Fruit fly (Drosophila melanogaster) whole organism, embryonic: Measurements from ENCODE around the gene Tango9.

Experiments used
- Atf6 ChIP-seq: fragments of 200-800 bp; sonication (Bioruptor generic); IDR thresholded peaks from 2 replicates; pipeline ENCODE4 v1.3.6; 2022; ENCODE audit warnings: missing biosample characterization, missing genetic modification characterization
- B-H2 ChIP-seq: fragments of 200-800 bp; sonication (Bioruptor generic); optimal IDR thresholded peaks from 2 replicates; lab custom pipeline; 2018; ENCODE audit warnings: missing biosample characterization, mild to moderate bottlenecking, missing genetic modification characterization
- BEAF-32 ChIP-seq: fragments of 200-800 bp; sonication (Bioruptor generic); optimal IDR thresholded peaks from 3 replicates; lab custom pipeline; 2017; ENCODE audit warnings: missing biosample characterization, missing genetic modification characterization, mild to moderate bottlenecking, moderate library complexity, missing genetic modification reagents
- Blimp-1 ChIP-seq: fragments of 200-800 bp; sonication (Bioruptor generic); optimal IDR thresholded peaks from 3 replicates; lab custom pipeline; 2018; ENCODE audit warnings: missing biosample characterization, missing genetic modification characterization, mild to moderate bottlenecking, moderate library complexity, missing genetic modification reagents
- CG10431 ChIP-seq: fragments of 200-800 bp; sonication (Bioruptor generic); optimal IDR thresholded peaks from 3 replicates; lab custom pipeline; 2018; ENCODE audit warnings: missing biosample characterization, mild to moderate bottlenecking, missing genetic modification characterization
- CG10959 ChIP-seq: fragments of 200-800 bp; sonication (Bioruptor generic); IDR thresholded peaks from 2 replicates; pipeline ENCODE4 v1.3.6; 2022; ENCODE audit warnings: missing biosample characterization, missing genetic modification characterization
- CG12104 ChIP-seq: fragments of 200-800 bp; sonication (Bioruptor generic); optimal IDR thresholded peaks from 3 replicates; lab custom pipeline; 2016; ENCODE audit warnings: missing biosample characterization, missing genetic modification characterization
- CG12391 ChIP-seq: fragments of 200-800 bp; sonication (Bioruptor generic); optimal IDR thresholded peaks from 3 replicates; lab custom pipeline; 2018; ENCODE audit warnings: missing biosample characterization, mild to moderate bottlenecking, missing genetic modification characterization, moderate library complexity
- CG12744 ChIP-seq: fragments of 200-800 bp; sonication (Bioruptor generic); optimal IDR thresholded peaks from 2 replicates; lab custom pipeline; 2016; ENCODE audit warnings: missing biosample characterization, missing genetic modification characterization
- CG13894 ChIP-seq: fragments of 200-800 bp; sonication (Bioruptor generic); optimal IDR thresholded peaks from 3 replicates; lab custom pipeline; 2018; ENCODE audit warnings: missing biosample characterization, mild to moderate bottlenecking, missing genetic modification characterization, moderate library complexity
- CG16813 ChIP-seq: fragments of 200-800 bp; sonication (Bioruptor generic); IDR thresholded peaks from 3 replicates; pipeline ENCODE4 v1.3.6; 2022; ENCODE audit warnings: missing biosample characterization, missing genetic modification characterization; ENCODE audit not compliant: partially characterized antibody
- CG17361 ChIP-seq: fragments of 200-800 bp; sonication (Bioruptor generic); IDR thresholded peaks from 3 replicates; pipeline ENCODE4 v1.3.6; 2022; ENCODE audit warnings: missing biosample characterization, missing genetic modification characterization
- CG17802 ChIP-seq: fragments of 200-800 bp; sonication (Bioruptor generic); optimal IDR thresholded peaks from 2 replicates; lab custom pipeline; 2018; ENCODE audit warnings: missing biosample characterization, mild to moderate bottlenecking, missing genetic modification characterization, moderate library complexity
- CG18262 ChIP-seq: fragments of 200-800 bp; optimal IDR thresholded peaks from 3 replicates; lab custom pipeline; 2019; ENCODE audit warnings: missing biosample characterization, mild to moderate bottlenecking, missing genetic modification characterization, moderate library complexity
- CG2116 ChIP-seq: fragments of 200-800 bp; sonication (Bioruptor generic); optimal IDR thresholded peaks from 3 replicates; lab custom pipeline; 2018; ENCODE audit warnings: missing biosample characterization, mild to moderate bottlenecking, missing genetic modification characterization
- CG2202 ChIP-seq: fragments of 200-800 bp; sonication (Bioruptor generic); optimal IDR thresholded peaks from 2 replicates; lab custom pipeline; 2018; ENCODE audit warnings: missing biosample characterization, mild to moderate bottlenecking, missing genetic modification characterization
- CG30431 ChIP-seq: fragments of 200-800 bp; sonication (Bioruptor generic); optimal IDR thresholded peaks from 2 replicates; lab custom pipeline; 2017; ENCODE audit warnings: missing biosample characterization, missing genetic modification characterization
- CG31441 ChIP-seq: fragments of 200-800 bp; sonication (Bioruptor generic); IDR thresholded peaks from 2 replicates; pipeline ENCODE4 v1.3.6; 2022; ENCODE audit warnings: missing biosample characterization, missing genetic modification characterization
- CG3163 ChIP-seq: fragments of 200-800 bp; sonication (Bioruptor generic); optimal IDR thresholded peaks from 3 replicates; lab custom pipeline; 2016; ENCODE audit warnings: missing biosample characterization, missing genetic modification characterization
- CG3838 ChIP-seq: fragments of 200-800 bp; sonication (Bioruptor generic); optimal IDR thresholded peaks from 3 replicates; lab custom pipeline; 2016; ENCODE audit warnings: missing biosample characterization, missing genetic modification characterization
- CG3847 ChIP-seq: fragments of 200-800 bp; sonication (Bioruptor generic); IDR thresholded peaks from 2 replicates; pipeline ENCODE4 v1.3.6; 2022; ENCODE audit warnings: missing biosample characterization, missing genetic modification characterization
- CG7271 ChIP-seq: fragments of 200-800 bp; sonication (Bioruptor generic); optimal IDR thresholded peaks from 2 replicates; lab custom pipeline; 2018; ENCODE audit warnings: missing biosample characterization, mild to moderate bottlenecking, missing genetic modification characterization, moderate library complexity
- CG8359 ChIP-seq: fragments of 200-800 bp; sonication (Bioruptor generic); optimal IDR thresholded peaks from 2 replicates; lab custom pipeline; 2017; ENCODE audit warnings: missing biosample characterization, mild to moderate bottlenecking, missing genetic modification characterization, borderline replicate concordance
- CG8388 ChIP-seq: fragments of 200-800 bp; sonication (Bioruptor generic); optimal IDR thresholded peaks from 2 replicates; lab custom pipeline; 2019; ENCODE audit warnings: missing biosample characterization, mild to moderate bottlenecking, missing genetic modification characterization, moderate library complexity
- CG8478 ChIP-seq: fragments of >200 bp; optimal IDR thresholded peaks from 2 replicates; lab custom pipeline; 2018
- CG9437 ChIP-seq: fragments of 200-800 bp; sonication (Bioruptor generic); optimal IDR thresholded peaks from 2 replicates; lab custom pipeline; 2018; ENCODE audit warnings: missing biosample characterization, mild to moderate bottlenecking, missing genetic modification characterization
- CG9817 ChIP-seq: fragments of 200-800 bp; sonication (Bioruptor generic); optimal IDR thresholded peaks from 2 replicates; lab custom pipeline; 2018; ENCODE audit warnings: missing biosample characterization, mild to moderate bottlenecking, missing genetic modification characterization, moderate library complexity
- D19B ChIP-seq: fragments of 200-800 bp; sonication (Bioruptor generic); optimal IDR thresholded peaks from 2 replicates; lab custom pipeline; 2017; ENCODE audit warnings: missing biosample characterization, mild to moderate bottlenecking, missing genetic modification characterization
- Dp ChIP-seq: fragments of 200-800 bp; sonication (Bioruptor generic); optimal IDR thresholded peaks from 2 replicates; lab custom pipeline; 2018; ENCODE audit warnings: missing biosample characterization, mild to moderate bottlenecking, missing genetic modification characterization, moderate library complexity
- Eip74EF ChIP-seq, 2 experiments: fragments of 200-800 bp in 1 of 2; fragments of >200 bp in 1 of 2; sonication (Bioruptor generic) in 1 of 2; optimal IDR thresholded peaks; 2 replicates each; lab custom pipeline; 2017 to 2019; ENCODE audit warnings: missing biosample characterization in 2 of 2, missing genetic modification characterization in 2 of 2, mild to moderate bottlenecking in 1 of 2, moderate library complexity in 1 of 2
- Hsf ChIP-seq: fragments of 200-800 bp; sonication (Bioruptor generic); optimal IDR thresholded peaks from 3 replicates; lab custom pipeline; 2016; ENCODE audit warnings: missing biosample characterization, missing genetic modification characterization
- Mad ChIP-seq: fragments of 200-800 bp; sonication (Bioruptor generic); optimal IDR thresholded peaks from 2 replicates; lab custom pipeline; 2016; ENCODE audit warnings: missing biosample characterization, missing genetic modification characterization
- Sry-δ ChIP-seq: fragments of 200-800 bp; sonication (Bioruptor generic); optimal IDR thresholded peaks from 2 replicates; lab custom pipeline; 2016; ENCODE audit warnings: missing biosample characterization, missing genetic modification characterization
- ap ChIP-seq: fragments of 200-800 bp; sonication (Bioruptor generic); IDR thresholded peaks from 2 replicates; pipeline ENCODE4 v1.3.6; 2022; ENCODE audit warnings: missing biosample characterization, missing genetic modification characterization
- bsh ChIP-seq, 2 experiments: fragments of 200-800 bp; sonication (Bioruptor generic); optimal IDR thresholded peaks; 2 replicates each; lab custom pipeline; 2017 to 2018; ENCODE audit warnings: mild to moderate bottlenecking in 2 of 2, missing biosample characterization in 2 of 2, missing genetic modification characterization in 2 of 2, moderate library complexity in 1 of 2
- btn ChIP-seq: fragments of 200-800 bp; sonication (Bioruptor generic); optimal IDR thresholded peaks from 2 replicates; lab custom pipeline; 2016; ENCODE audit warnings: missing biosample characterization, missing genetic modification characterization
- crol ChIP-seq: fragments of 200-800 bp; sonication (Bioruptor generic); IDR thresholded peaks from 2 replicates; pipeline ENCODE4 v1.3.6; 2022; ENCODE audit warnings: missing biosample characterization, missing genetic modification characterization
- dan ChIP-seq: fragments of 200-800 bp; sonication (Bioruptor generic); IDR thresholded peaks from 2 replicates; pipeline ENCODE4 v1.3.6; 2022; ENCODE audit warnings: missing biosample characterization, missing genetic modification characterization
- esg ChIP-seq: fragments of 200-800 bp; sonication (Bioruptor generic); conservative IDR thresholded peaks from 2 replicates; pipeline ENCODE4 v1.3.6; 2022; ENCODE audit warnings: missing biosample characterization, missing genetic modification characterization
- ewg ChIP-seq: fragments of 200-800 bp; sonication (Bioruptor generic); optimal IDR thresholded peaks from 3 replicates; lab custom pipeline; 2017; ENCODE audit warnings: mild to moderate bottlenecking, missing biosample characterization, missing genetic modification reagents, missing genetic modification characterization
- fd3F ChIP-seq: fragments of 200-800 bp; sonication (Bioruptor generic); optimal IDR thresholded peaks from 2 replicates; lab custom pipeline; 2018; ENCODE audit warnings: missing biosample characterization, mild to moderate bottlenecking, missing genetic modification characterization, moderate library complexity
- fd96Cb ChIP-seq: fragments of 200-800 bp; sonication (Bioruptor generic); optimal IDR thresholded peaks from 2 replicates; lab custom pipeline; 2018; ENCODE audit warnings: missing biosample characterization, mild to moderate bottlenecking, missing genetic modification characterization, moderate library complexity
- gro ChIP-seq: fragments of 200-800 bp; sonication (Bioruptor generic); optimal IDR thresholded peaks from 2 replicates; lab custom pipeline; 2016; ENCODE audit warnings: missing biosample characterization, missing genetic modification characterization
- her ChIP-seq: fragments of 200-800 bp; sonication (Bioruptor generic); optimal IDR thresholded peaks from 2 replicates; lab custom pipeline; 2016; ENCODE audit warnings: missing biosample characterization, missing genetic modification characterization
- lola ChIP-seq, 3 experiments: fragments of >200 bp in 2 of 3; fragments of 200-800 bp in 1 of 3; sonication (Bioruptor generic) in 1 of 3; optimal IDR thresholded peaks; 2 replicates each; lab custom pipeline; 2017 to 2019; ENCODE audit warnings: missing biosample characterization in 3 of 3, missing genetic modification characterization in 3 of 3, mild to moderate bottlenecking in 1 of 3, moderate library complexity in 1 of 3
- mld ChIP-seq: fragments of 200-800 bp; sonication (Bioruptor generic); IDR thresholded peaks from 3 replicates; pipeline ENCODE4 v1.3.6; 2022; ENCODE audit warnings: missing biosample characterization, missing genetic modification characterization; ENCODE audit not compliant: partially characterized antibody
- nmo ChIP-seq: fragments of 200-800 bp; sonication (Bioruptor generic); optimal IDR thresholded peaks from 2 replicates; lab custom pipeline; 2018; ENCODE audit warnings: missing biosample characterization, mild to moderate bottlenecking, missing genetic modification characterization, moderate library complexity
- pho ChIP-seq: fragments of 200-800 bp; sonication (Bioruptor generic); optimal IDR thresholded peaks from 2 replicates; lab custom pipeline; 2016; ENCODE audit warnings: missing biosample characterization, missing genetic modification characterization
- repo ChIP-seq: fragments of 200-800 bp; sonication (Bioruptor generic); optimal IDR thresholded peaks from 2 replicates; lab custom pipeline; 2016; ENCODE audit warnings: missing biosample characterization, missing genetic modification characterization
- tio ChIP-seq: fragments of 200-800 bp; sonication (Bioruptor generic); optimal IDR thresholded peaks from 2 replicates; lab custom pipeline; 2017; ENCODE audit warnings: missing biosample characterization, missing genetic modification characterization, inconsistent platforms
- toy ChIP-seq: fragments of 200-800 bp; sonication (Bioruptor generic); IDR thresholded peaks from 2 replicates; pipeline ENCODE4 v1.3.6; 2022; ENCODE audit warnings: missing biosample characterization, missing genetic modification characterization

Gene Tango9

DNA sequence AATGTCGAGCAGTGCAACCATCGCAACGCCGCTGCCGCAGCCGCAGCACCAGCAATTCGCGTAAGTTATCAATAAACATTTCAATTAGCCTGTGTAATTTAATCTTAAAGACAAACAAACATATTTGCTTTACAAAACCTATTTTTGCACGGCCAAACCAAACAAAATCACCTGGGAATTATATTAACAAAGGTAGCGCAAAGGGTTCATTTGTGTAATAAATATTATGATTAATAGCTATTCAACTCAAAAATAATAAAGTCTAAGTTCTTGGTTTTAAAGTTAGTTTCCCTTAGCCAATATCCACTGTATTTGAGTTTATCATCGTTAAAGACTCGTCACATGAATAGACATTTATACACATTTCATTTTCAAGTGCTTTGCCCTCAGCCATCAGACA, 5.5 kb downstream of the Tango9 start (continued):
- TF ChIP-seq BEAF-32 (GFP tag; lab: Kevin White, UChicago), result no peak
- TF ChIP-seq D19B (GFP tag; lab: Kevin White, UChicago), result no peak
- peak; percentile 20 for TF ChIP-seq nmo (GFP tag; lab: Kevin White, UChicago)
- no peak for TF ChIP-seq Dp (GFP tag; lab: Kevin White, UChicago)
- TF ChIP-seq CG7271 (tag; lab: Kevin White, UChicago), result no peak
- TF ChIP-seq Blimp-1, result no peak
- TF ChIP-seq gro (GFP tag; lab: Kevin White, UChicago), result no peak
- TF ChIP-seq ewg, result no peak
- peak; percentile 1 for TF ChIP-seq fd3F (GFP tag; lab: Kevin White, UChicago)
- no peak for TF ChIP-seq btn (GFP tag; lab: Kevin White, UChicago)
- TF ChIP-seq CG2116 (GFP tag; lab: Kevin White, UChicago), result no peak
- TF ChIP-seq CG3163 (GFP tag; lab: Kevin White, UChicago), result no peak
- no peak for TF ChIP-seq CG31441 (GFP tag; lab: Robert Waterston, UW)
- TF ChIP-seq B-H2 (GFP tag; lab: Kevin White, UChicago), result no peak
- TF ChIP-seq ap (GFP tag; lab: Robert Waterston, UW), result no peak
- TF ChIP-seq CG10431, result no peak
- TF ChIP-seq CG17361 (GFP tag; lab: Robert Waterston, UW), result no peak
- no peak for TF ChIP-seq her
- no peak for TF ChIP-seq CG2202
- TF ChIP-seq Hsf (GFP tag; lab: Kevin White, UChicago), result no peak
- no peak for TF ChIP-seq CG12104
- TF ChIP-seq CG3838 (GFP tag; lab: Kevin White, UChicago), result no peak
- no peak for TF ChIP-seq CG13894 (tag; lab: Kevin White, UChicago)
- peak; percentile 16 for TF ChIP-seq tio (GFP tag; lab: Kevin White, UChicago)
- no peak for TF ChIP-seq CG8478 (lab: Kevin White, UChicago)
- TF ChIP-seq crol, result no peak
- no peak for TF ChIP-seq CG18262 (tag; lab: Kevin White, UChicago)
- TF ChIP-seq CG17802 (tag; lab: Kevin White, UChicago), result no peak
- TF ChIP-seq esg (GFP tag; lab: Robert Waterston, UW), result no peak
- no peak for TF ChIP-seq dan
- no peak for TF ChIP-seq CG16813 (GFP tag; lab: Robert Waterston, UW)
- TF ChIP-seq pho (GFP tag; lab: Kevin White, UChicago), result no peak
- no peak for TF ChIP-seq Eip74EF (GFP tag; optimal IDR thresholded peaks at IDR 0.05; lab: Kevin White, UChicago)
- TF ChIP-seq CG3847 (GFP tag; lab: Robert Waterston, UW), result 0 out of 2 replicates have a peak, but pooled peaks have one; percentile 5
- no peak for TF ChIP-seq Sry-δ (GFP tag; lab: Kevin White, UChicago)
- TF ChIP-seq CG12391 (tag; lab: Kevin White, UChicago), result no peak
- no peak for TF ChIP-seq CG9437 (GFP tag; lab: Kevin White, UChicago)
- no peak for TF ChIP-seq repo
- TF ChIP-seq mld (GFP tag; lab: Robert Waterston, UW), result no peak
- peak; percentile 59; the same call in 1 of the 2 replicates for TF ChIP-seq Atf6 (GFP tag; lab: Robert Waterston, UW)
- TF ChIP-seq toy (GFP tag; lab: Robert Waterston, UW), result no peak
- TF ChIP-seq Mad (GFP tag; lab: Kevin White, UChicago), result no peak
- TF ChIP-seq fd96Cb (tag; lab: Kevin White, UChicago), result no peak
- no peak for TF ChIP-seq CG8359 (GFP tag; lab: Kevin White, UChicago)
- TF ChIP-seq bsh (GFP tag; optimal IDR thresholded peaks at IDR 0.05; lab: Kevin White, UChicago), result no peak
- no peak for TF ChIP-seq CG10959 (GFP tag; lab: Robert Waterston, UW)
- TF ChIP-seq CG30431 (GFP tag; lab: Kevin White, UChicago), result no peak
- no peak for TF ChIP-seq lola (GFP tag; optimal IDR thresholded peaks at IDR 0.05; lab: Kevin White, UChicago)
- TF ChIP-seq CG8388 (GFP tag; lab: Kevin White, UChicago), result no peak
- TF ChIP-seq CG9817 (tag; lab: Kevin White, UChicago), result peak; percentile 24
- no peak for TF ChIP-seq CG12744 (GFP tag; lab: Kevin White, UChicago)
